Worm (Caenorhabditis elegans) whole organism, L1 larva: ENCODE results near the gene srj-11.

Source experiments
- C04F5.9 ChIP-seq: sonication (generic microtip); optimal IDR thresholded peaks from 2 replicates; lab custom pipeline; 2016; ENCODE audit warnings: missing genetic modification characterization, missing compliant biosample characterization
- F16B12.6 ChIP-seq: fragments of 150-350 bp; optimal IDR thresholded peaks from 2 replicates; lab custom pipeline; 2014; ENCODE audit warnings: missing biosample characterization, missing genetic modification characterization
- aha-1 ChIP-seq: fragments of 150-350 bp; optimal IDR thresholded peaks from 2 replicates; lab custom pipeline; 2014; ENCODE audit warnings: missing biosample characterization, missing genetic modification characterization
- aly-2 ChIP-seq: fragments of 150-350 bp; optimal IDR thresholded peaks from 2 replicates; lab custom pipeline; 2014; ENCODE audit warnings: missing biosample characterization, missing genetic modification characterization
- ceh-8 ChIP-seq: fragments of 200-800 bp; sonication (Bioruptor generic); optimal IDR thresholded peaks from 2 replicates; lab custom pipeline; 2018; ENCODE audit warnings: mild to moderate bottlenecking, missing genetic modification characterization, moderate library complexity, missing compliant biosample characterization
- ceh-82 ChIP-seq, 3 experiments: fragments of 150-350 bp in 1 of 3; sonication (generic microtip) in 2 of 3; optimal IDR thresholded peaks; 2 replicates each; lab custom pipeline; 2014 to 2017; ENCODE audit warnings: missing biosample characterization in 3 of 3, missing genetic modification characterization in 3 of 3
- ces-1 ChIP-seq: fragments of 150-350 bp; optimal IDR thresholded peaks from 2 replicates; lab custom pipeline; 2014; ENCODE audit warnings: missing biosample characterization, missing genetic modification reagents, missing genetic modification characterization
- efl-1 ChIP-seq, 4 experiments: fragments of 150-350 bp; optimal IDR thresholded peaks in 3 of 4; peaks in 1 of 4; 1 replicate in 1 of 4; 2 replicates in 3 of 4; lab custom pipeline; 2014; ENCODE audit warnings: missing biosample characterization in 2 of 4, missing genetic modification characterization in 2 of 4, missing genetic modification reagents in 2 of 4
- egl-13 ChIP-seq: sonication (generic microtip); optimal IDR thresholded peaks from 2 replicates; lab custom pipeline; 2016; ENCODE audit warnings: missing genotype, missing genetic modification reagents, missing genetic modification characterization, missing compliant biosample characterization
- elt-3 ChIP-seq, 6 experiments: fragments of 150-350 bp in 1 of 6; sonication (generic microtip); optimal IDR thresholded peaks; 2 replicates each; lab custom pipeline; 2017 to 2018; ENCODE audit warnings: missing biosample characterization in 6 of 6, missing genetic modification characterization in 6 of 6, inconsistent platforms in 1 of 6
- fkh-10 ChIP-seq: sonication (generic microtip); optimal IDR thresholded peaks from 2 replicates; lab custom pipeline; 2017; ENCODE audit warnings: missing biosample characterization, missing genetic modification reagents, missing genetic modification characterization
- fkh-4 ChIP-seq: sonication (generic microtip); optimal IDR thresholded peaks from 2 replicates; lab custom pipeline; 2016; ENCODE audit warnings: missing compliant biosample characterization, missing genetic modification characterization, borderline replicate concordance
- hlh-17 ChIP-seq: fragments of 200-800 bp; sonication (Bioruptor generic); optimal IDR thresholded peaks from 2 replicates; lab custom pipeline; 2018; ENCODE audit warnings: missing genetic modification characterization, mild to moderate bottlenecking, missing compliant biosample characterization, moderate library complexity, borderline replicate concordance
- irx-1 ChIP-seq: sonication (generic microtip); optimal IDR thresholded peaks from 2 replicates; lab custom pipeline; 2016; ENCODE audit warnings: missing genetic modification characterization, missing compliant biosample characterization
- jun-1 ChIP-seq: fragments of 150-350 bp; optimal IDR thresholded peaks from 2 replicates; lab custom pipeline; 2014; ENCODE audit warnings: missing biosample characterization, missing genetic modification reagents, missing genetic modification characterization
- lin-14 ChIP-seq: fragments of 200-800 bp; sonication (Bioruptor generic); optimal IDR thresholded peaks from 2 replicates; lab custom pipeline; 2018; ENCODE audit warnings: mild to moderate bottlenecking, missing genetic modification characterization, moderate library complexity, missing compliant biosample characterization
- lsy-2 ChIP-seq, 2 experiments: fragments of 150-350 bp; optimal IDR thresholded peaks; 2 replicates each; lab custom pipeline; 2014; ENCODE audit warnings: missing biosample characterization in 2 of 2, missing genetic modification characterization in 2 of 2
- mdl-1 ChIP-seq, 2 experiments: fragments of 150-350 bp; optimal IDR thresholded peaks; 2 replicates each; lab custom pipeline; 2014 to 2017; ENCODE audit warnings: missing biosample characterization in 2 of 2, missing genetic modification characterization in 2 of 2, inconsistent platforms in 1 of 2
- mef-2 ChIP-seq: fragments of 150-350 bp; optimal IDR thresholded peaks from 2 replicates; lab custom pipeline; 2014; ENCODE audit warnings: missing biosample characterization, missing genetic modification characterization
- nhr-12 ChIP-seq: sonication (generic microtip); optimal IDR thresholded peaks from 2 replicates; lab custom pipeline; 2017; ENCODE audit warnings: missing biosample characterization, missing genetic modification characterization
- nhr-19 ChIP-seq: fragments of 200-800 bp; sonication (Bioruptor generic); conservative IDR thresholded peaks from 2 replicates; pipeline ENCODE4 v1.3.6; 2022; ENCODE audit warnings: missing genetic modification characterization, missing compliant biosample characterization
- nhr-20 ChIP-seq: sonication (generic microtip); optimal IDR thresholded peaks from 2 replicates; lab custom pipeline; 2016; ENCODE audit warnings: mild to moderate bottlenecking, missing genetic modification characterization, missing compliant biosample characterization
- nhr-71 ChIP-seq: sonication (generic microtip); optimal IDR thresholded peaks from 2 replicates; lab custom pipeline; 2016; ENCODE audit warnings: mild to moderate bottlenecking, missing genetic modification characterization, moderate library complexity, missing compliant biosample characterization
- nhr-76 ChIP-seq: sonication (generic microtip); optimal IDR thresholded peaks from 2 replicates; lab custom pipeline; 2017; ENCODE audit warnings: missing biosample characterization, missing genetic modification characterization
- nhr-84 ChIP-seq: sonication (generic microtip); optimal IDR thresholded peaks from 2 replicates; lab custom pipeline; 2017; ENCODE audit warnings: missing biosample characterization, missing genetic modification characterization
- pax-3 ChIP-seq: fragments of 200-800 bp; sonication (Bioruptor generic); optimal IDR thresholded peaks from 2 replicates; lab custom pipeline; 2018; ENCODE audit warnings: mild to moderate bottlenecking, missing genetic modification characterization, moderate library complexity, missing compliant biosample characterization
- pqm-1 ChIP-seq: sonication (generic microtip); optimal IDR thresholded peaks from 3 replicates; lab custom pipeline; 2017; ENCODE audit warnings: missing biosample characterization, missing genetic modification characterization
- snpc-4 ChIP-seq: fragments of 150-350 bp; optimal IDR thresholded peaks from 2 replicates; lab custom pipeline; 2014; ENCODE audit warnings: missing biosample characterization, missing genetic modification characterization
- snu-23 ChIP-seq: sonication (generic microtip); optimal IDR thresholded peaks from 2 replicates; lab custom pipeline; 2016; ENCODE audit warnings: missing genetic modification characterization, missing compliant biosample characterization
- sox-4 ChIP-seq: sonication (generic microtip); optimal IDR thresholded peaks from 2 replicates; lab custom pipeline; 2016; ENCODE audit warnings: missing genetic modification characterization, missing compliant biosample characterization
- tbx-2 ChIP-seq: sonication (generic microtip); optimal IDR thresholded peaks from 2 replicates; lab custom pipeline; 2016; ENCODE audit warnings: missing genetic modification characterization, missing compliant biosample characterization
- unc-130 ChIP-seq: fragments of 150-350 bp; optimal IDR thresholded peaks from 2 replicates; lab custom pipeline; 2017; ENCODE audit warnings: missing biosample characterization, missing genetic modification characterization, inconsistent platforms
- xbp-1 ChIP-seq: sonication (generic microtip); optimal IDR thresholded peaks from 2 replicates; lab custom pipeline; 2016; ENCODE audit warnings: missing genetic modification characterization, missing compliant biosample characterization
- zag-1 ChIP-seq: fragments of 150-350 bp; optimal IDR thresholded peaks from 2 replicates; lab custom pipeline; 2014; ENCODE audit warnings: missing biosample characterization, missing genetic modification characterization
- ztf-11 ChIP-seq, 2 experiments: sonication (generic microtip); optimal IDR thresholded peaks; 2 replicates each; lab custom pipeline; 2016 to 2017; ENCODE audit warnings: missing genetic modification characterization in 2 of 2, missing biosample characterization in 1 of 2, missing compliant biosample characterization in 1 of 2

srj-11 gene

DNA sequence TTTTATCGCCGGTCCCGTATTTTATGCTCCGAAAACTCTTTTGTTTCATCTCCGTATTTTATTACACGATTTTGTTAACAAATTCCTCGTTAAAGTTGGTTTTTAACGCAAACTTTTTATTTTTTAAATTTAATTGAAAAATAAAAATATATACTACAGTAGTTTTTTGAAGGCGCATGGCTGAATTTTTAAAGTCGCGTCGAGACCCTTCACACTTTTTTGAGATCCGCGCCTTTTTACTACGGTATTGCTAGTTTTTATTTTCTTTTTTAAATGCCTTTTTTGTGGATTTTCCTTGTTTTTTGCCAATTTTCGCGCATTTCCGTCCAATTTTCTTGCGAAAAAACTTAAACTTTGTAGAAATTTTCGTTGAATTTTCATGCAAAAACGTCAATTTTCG is 36.8 kb upstream of the srj-11 start:
- TF ChIP-seq C04F5.9 (no peak), nhr-20 (tag; lab: Kevin White, UChicago) (no peak), jun-1 (tag; lab: Kevin White, UChicago) (no peak), ceh-82 (tag; optimal IDR thresholded peaks at IDR 0.05; lab: Kevin White, UChicago) (no peak), ces-1 (no peak), xbp-1 (tag; lab: Kevin White, UChicago) (no peak), egl-13 (tag; lab: Kevin White, UChicago) (no peak), hlh-17 (GFP tag; lab: Kevin White, UChicago) (no peak), aly-2 (tag; lab: Kevin White, UChicago) (no peak)

ce11 chrV:3208940-3209339 is 32.3 kb upstream of the srj-11 start:
- TF ChIP-seq ces-1 (no peak), efl-1 (optimal IDR thresholded peaks at IDR 0.05; lab: Kevin White, UChicago) (no peak), efl-1 (GFP tag; optimal IDR thresholded peaks at IDR 0.05 in 1 of 2; lab: Kevin White, UChicago) (peak in 1 of 2 experiments; percentile 71)

DNA sequence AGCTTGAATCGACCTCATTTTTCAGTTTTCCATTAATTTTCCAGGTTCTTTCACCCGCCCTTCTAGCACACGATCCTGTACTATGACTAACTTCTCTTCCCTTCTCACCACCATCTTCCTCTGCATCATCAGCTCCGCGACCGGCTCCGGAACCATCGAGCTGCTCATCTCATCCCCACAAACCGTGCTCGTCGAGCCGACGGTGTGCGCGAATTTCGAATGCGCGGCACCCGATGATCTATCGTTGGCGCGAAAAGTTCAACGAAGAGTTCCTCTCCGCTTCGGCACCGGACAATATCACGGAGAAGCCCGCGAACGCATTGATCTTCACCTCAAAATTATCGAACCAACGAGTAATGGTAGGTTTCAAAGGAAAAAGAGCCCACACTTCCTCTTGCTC is 31.1 kb upstream of the srj-11 start, which contains the start of gene apx-1:
Gene apx-1 (plus strand): TSS at position 50 of the 400 bp plus-strand sequence.
- TF ChIP-seq aha-1 (tag; lab: Kevin White, UChicago) (no peak), xbp-1 (tag; lab: Kevin White, UChicago) (no peak), lsy-2 (tag; optimal IDR thresholded peaks at IDR 0.05; lab: Kevin White, UChicago) (no peak), ceh-8 (GFP tag; lab: Kevin White, UChicago) (no peak), efl-1 (optimal IDR thresholded peaks at IDR 0.05; lab: Kevin White, UChicago) (no peak), efl-1 (GFP tag; optimal IDR thresholded peaks at IDR 0.05 in 1 of 2; lab: Kevin White, UChicago) (peak in 1 of 2 experiments; percentile 9), irx-1 (tag; lab: Kevin White, UChicago) (no peak), ztf-11 (tag; optimal IDR thresholded peaks at IDR 0.05; lab: Kevin White, UChicago) (no peak)

DNA sequence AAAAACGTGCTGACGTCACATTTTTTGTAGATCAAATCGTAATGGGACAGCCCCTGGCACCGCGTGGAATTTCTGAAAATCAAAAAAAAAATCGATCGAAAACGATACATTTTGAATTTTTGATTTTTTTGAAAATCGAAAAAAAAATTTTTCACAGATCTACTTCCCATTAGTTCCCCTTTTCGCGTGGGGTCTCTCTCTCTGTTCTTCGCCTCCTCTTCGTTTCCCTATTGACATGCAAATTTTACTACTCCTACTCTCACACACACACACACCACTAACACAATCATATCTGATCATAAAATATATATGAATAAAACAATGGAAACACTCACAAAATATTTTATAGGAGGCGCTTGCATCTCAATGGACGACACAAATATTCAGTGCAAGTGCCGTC is 22.6 kb upstream of the srj-11 start:
- TF ChIP-seq tbx-2 (tag; lab: Kevin White, UChicago) (no peak), fkh-10 (no peak), efl-1 (optimal IDR thresholded peaks at IDR 0.05; lab: Kevin White, UChicago) (no peak), efl-1 (GFP tag; optimal IDR thresholded peaks at IDR 0.05 in 1 of 2; lab: Kevin White, UChicago) (peak in 1 of 2 experiments; percentile 71)

- TF ChIP-seq nhr-12 (tag; lab: Kevin White, UChicago), result no peak
- TF ChIP-seq zag-1 (tag; lab: Kevin White, UChicago), result no peak
- TF ChIP-seq nhr-19, result no peak
- TF ChIP-seq pqm-1, result no peak
- TF ChIP-seq snpc-4 (tag; lab: Kevin White, UChicago), result no peak
- TF ChIP-seq snu-23, result no peak
- no peak for TF ChIP-seq nhr-84 (tag; lab: Kevin White, UChicago)
- TF ChIP-seq unc-130, result no peak
- no peak for TF ChIP-seq nhr-71
- TF ChIP-seq, all 84 proteins: peak for 0
These were observed 13.9 kb upstream of the srj-11 start, which contains the start of gene K08D9.2 for ce11 chrV:3227373-3227772. TSS of gene K08D9.2 (plus strand) at chrV:3227673.

DNA sequence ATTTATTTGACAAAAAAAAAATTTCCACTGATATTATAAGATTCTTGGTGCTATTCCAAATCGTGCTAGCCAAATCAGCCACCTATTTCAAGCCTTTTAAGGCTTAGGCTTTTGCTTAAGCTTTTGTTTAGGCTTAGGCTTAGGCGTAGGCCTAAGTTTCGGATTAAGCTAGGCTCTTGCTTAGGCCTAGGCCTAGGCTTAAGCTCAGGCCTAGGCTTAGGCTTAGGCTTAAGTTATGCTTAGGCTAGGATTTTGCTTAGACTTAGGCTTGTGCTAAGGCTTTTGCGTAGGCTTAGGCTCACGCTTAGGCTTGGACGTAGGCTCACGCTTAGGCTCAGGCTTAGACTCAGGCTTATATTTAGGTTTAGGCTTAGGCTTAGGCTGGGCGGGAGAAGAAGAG is 11.1 kb upstream of the srj-11 start:
- TF ChIP-seq pax-3 (tag; lab: Kevin White, UChicago) (no peak), jun-1 (tag; lab: Kevin White, UChicago) (no peak), mef-2 (tag; lab: Kevin White, UChicago) (no peak), mdl-1 (tag; optimal IDR thresholded peaks at IDR 0.05; lab: Kevin White, UChicago) (no peak), sox-4 (tag; lab: Kevin White, UChicago) (no peak), nhr-76 (no peak), fkh-4 (tag; lab: Kevin White, UChicago) (no peak), elt-3 (tag; optimal IDR thresholded peaks at IDR 0.05; lab: Kevin White, UChicago) (no peak), lin-14 (GFP tag; lab: Kevin White, UChicago) (no peak), efl-1 (optimal IDR thresholded peaks at IDR 0.05; lab: Kevin White, UChicago) (no peak), efl-1 (GFP tag; optimal IDR thresholded peaks at IDR 0.05 in 1 of 2; lab: Kevin White, UChicago) (no peak), F16B12.6 (tag; lab: Kevin White, UChicago) (no peak)
